Worm (Caenorhabditis elegans): ENCODE measurements around the gene adh-1.

DNA sequence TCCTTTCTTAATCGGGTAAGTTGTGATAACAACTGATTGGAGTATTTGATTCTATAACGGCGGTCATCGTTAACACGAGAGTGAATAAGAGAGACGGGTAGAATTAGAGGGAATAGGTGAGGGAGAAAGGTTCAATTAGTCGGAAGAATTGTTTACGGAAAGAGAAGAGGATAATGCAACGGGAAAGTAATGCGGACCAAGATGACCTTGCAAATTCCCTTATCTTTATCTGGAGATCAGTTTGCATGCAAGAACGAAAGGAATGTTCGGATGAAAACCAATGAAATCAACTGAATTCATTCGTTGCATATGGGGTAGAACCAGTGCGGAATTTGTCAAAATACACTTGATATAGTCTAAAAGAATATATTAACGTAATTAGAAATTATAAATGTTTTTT is 14.1 kb downstream of the adh-1 start:
- TF ChIP-seq lin-15B (tag; optimal IDR thresholded peaks at IDR 0.05) (no peak), vab-15 (tag; optimal IDR thresholded peaks at IDR 0.05) (no peak), jun-1 (tag; optimal IDR thresholded peaks at IDR 0.05) (no peak), fkh-4 (tag; optimal IDR thresholded peaks at IDR 0.05; ENCODE audit: borderline replicate concordance) (no peak), unc-30 (tag; optimal IDR thresholded peaks at IDR 0.05) (no peak)

Data from whole organism, L1 larva.